Worm (Caenorhabditis elegans) whole organism, mixed stage, embryonic: ENCODE data around the gene T28F12.1.

ENCODE experiments used
- M03D4.4 ChIP-seq: sonication (generic microtip); optimal IDR thresholded peaks from 2 replicates; lab custom pipeline; 2017; ENCODE audit warnings: mild to moderate bottlenecking, missing genetic modification characterization, missing compliant biosample characterization
- bed-3 ChIP-seq: fragments of 200-800 bp; sonication (Bioruptor generic); optimal IDR thresholded peaks from 3 replicates; lab custom pipeline; 2018; ENCODE audit warnings: mild to moderate bottlenecking, missing genetic modification characterization, moderate library complexity, missing compliant biosample characterization
- blmp-1 ChIP-seq: fragments of 150-350 bp; optimal IDR thresholded peaks from 2 replicates; lab custom pipeline; 2014; ENCODE audit warnings: missing biosample characterization, missing genetic modification characterization
- ceh-39 ChIP-seq: fragments of 150-350 bp; optimal IDR thresholded peaks from 2 replicates; lab custom pipeline; 2014; ENCODE audit warnings: missing biosample characterization, missing genetic modification characterization
- ceh-43 ChIP-seq: fragments of 200-800 bp; sonication (Bioruptor generic); optimal IDR thresholded peaks from 2 replicates; lab custom pipeline; 2018; ENCODE audit warnings: mild to moderate bottlenecking, missing genetic modification characterization, moderate library complexity, missing compliant biosample characterization
- ceh-83 ChIP-seq: fragments of 200-800 bp; sonication (Bioruptor generic); optimal IDR thresholded peaks from 2 replicates; lab custom pipeline; 2018; ENCODE audit warnings: mild to moderate bottlenecking, missing genetic modification characterization, missing compliant biosample characterization
- ces-1 ChIP-seq: fragments of 150-350 bp; optimal IDR thresholded peaks from 2 replicates; lab custom pipeline; 2014; ENCODE audit warnings: missing biosample characterization, missing genetic modification reagents, missing genetic modification characterization
- drap-1 ChIP-seq: fragments of 200-800 bp; sonication (Bioruptor generic); optimal IDR thresholded peaks from 3 replicates; lab custom pipeline; 2018; ENCODE audit warnings: mild to moderate bottlenecking, missing genetic modification characterization, missing compliant biosample characterization
- elt-1 ChIP-seq: sonication (generic microtip); optimal IDR thresholded peaks from 2 replicates; lab custom pipeline; 2017; ENCODE audit warnings: missing genetic modification characterization, mild to moderate bottlenecking, missing compliant biosample characterization, antibody characterized with exemption, moderate library complexity, borderline replicate concordance; ENCODE audit not compliant: insufficient read depth
- elt-3 ChIP-seq: fragments of 150-350 bp; optimal IDR thresholded peaks from 2 replicates; lab custom pipeline; 2014; ENCODE audit warnings: missing biosample characterization, missing genetic modification characterization
- flh-1 ChIP-seq: fragments of 200-800 bp; sonication (Bioruptor generic); optimal IDR thresholded peaks from 2 replicates; lab custom pipeline; 2018; ENCODE audit warnings: mild to moderate bottlenecking, missing genetic modification characterization, moderate library complexity, missing compliant biosample characterization
- ham-2 ChIP-seq: fragments of 200-800 bp; sonication (Bioruptor generic); optimal IDR thresholded peaks from 2 replicates; lab custom pipeline; 2018; ENCODE audit warnings: mild to moderate bottlenecking, missing genetic modification characterization, missing compliant biosample characterization
- hlh-1 ChIP-seq: fragments of 150-350 bp; optimal IDR thresholded peaks from 2 replicates; lab custom pipeline; 2014; ENCODE audit warnings: missing biosample characterization, missing genetic modification reagents, missing genetic modification characterization
- lin-13 ChIP-seq: fragments of 150-350 bp; optimal IDR thresholded peaks from 2 replicates; lab custom pipeline; 2014; ENCODE audit warnings: missing biosample characterization, missing genetic modification characterization
- lin-32 ChIP-seq: fragments of 200-800 bp; sonication (Bioruptor generic); optimal IDR thresholded peaks from 2 replicates; lab custom pipeline; 2018; ENCODE audit warnings: mild to moderate bottlenecking, missing genetic modification characterization, missing compliant biosample characterization
- lsy-2 ChIP-seq: fragments of 150-350 bp; optimal IDR thresholded peaks from 2 replicates; lab custom pipeline; 2014; ENCODE audit warnings: missing biosample characterization, missing genetic modification characterization
- mab-5 ChIP-seq: fragments of 150-350 bp; optimal IDR thresholded peaks from 2 replicates; lab custom pipeline; 2014; ENCODE audit warnings: missing biosample characterization, missing genetic modification characterization
- mep-1 ChIP-seq: fragments of 150-350 bp; optimal IDR thresholded peaks from 2 replicates; lab custom pipeline; 2017; ENCODE audit warnings: missing biosample characterization, missing genetic modification reagents, missing genetic modification characterization, inconsistent platforms
- mls-2 ChIP-seq: sonication (generic microtip); optimal IDR thresholded peaks from 2 replicates; lab custom pipeline; 2016; ENCODE audit warnings: mild to moderate bottlenecking, missing genetic modification characterization, moderate library complexity, missing compliant biosample characterization
- nhr-2 ChIP-seq: fragments of 150-350 bp; optimal IDR thresholded peaks from 2 replicates; lab custom pipeline; 2014; ENCODE audit warnings: missing biosample characterization, missing genetic modification characterization
- nhr-237 ChIP-seq: fragments of 150-350 bp; optimal IDR thresholded peaks from 2 replicates; lab custom pipeline; 2014; ENCODE audit warnings: missing biosample characterization, missing genetic modification characterization
- nhr-76 ChIP-seq: sonication (generic microtip); optimal IDR thresholded peaks from 2 replicates; lab custom pipeline; 2017; ENCODE audit warnings: missing biosample characterization, missing genetic modification characterization
- pha-4 ChIP-seq: fragments of 150-350 bp; optimal IDR thresholded peaks from 2 replicates; lab custom pipeline; 2018; ENCODE audit warnings: missing biosample characterization, missing genetic modification reagents, missing genetic modification characterization
- sem-2 ChIP-seq: fragments of 200-800 bp; sonication (Bioruptor generic); optimal IDR thresholded peaks from 2 replicates; lab custom pipeline; 2018; ENCODE audit warnings: mild to moderate bottlenecking, missing genetic modification characterization, missing compliant biosample characterization
- snpc-4 ChIP-seq: fragments of 150-350 bp; optimal IDR thresholded peaks from 2 replicates; lab custom pipeline; 2014; ENCODE audit warnings: missing biosample characterization, missing genetic modification characterization
- sptf-1 ChIP-seq: sonication (generic microtip); optimal IDR thresholded peaks from 2 replicates; lab custom pipeline; 2017; ENCODE audit warnings: mild to moderate bottlenecking, missing genetic modification characterization, moderate library complexity, missing compliant biosample characterization
- tbx-8 ChIP-seq: fragments of 200-800 bp; sonication (Bioruptor generic); optimal IDR thresholded peaks from 2 replicates; lab custom pipeline; 2018; ENCODE audit warnings: mild to moderate bottlenecking, missing genetic modification characterization, moderate library complexity, missing compliant biosample characterization
- unc-120 ChIP-seq: sonication (generic microtip); optimal IDR thresholded peaks from 2 replicates; lab custom pipeline; 2017; ENCODE audit warnings: missing genetic modification characterization, missing compliant biosample characterization; ENCODE audit not compliant: poor library complexity, severe bottlenecking
- unc-39 ChIP-seq: fragments of 150-350 bp; optimal IDR thresholded peaks from 2 replicates; lab custom pipeline; 2014; ENCODE audit warnings: missing biosample characterization, missing genetic modification characterization
- unc-62 ChIP-seq: fragments of 150-350 bp; optimal IDR thresholded peaks from 2 replicates; lab custom pipeline; 2014; ENCODE audit warnings: missing biosample characterization, missing genetic modification reagents, missing genetic modification characterization
- zip-8 ChIP-seq: fragments of 150-350 bp; optimal IDR thresholded peaks from 2 replicates; lab custom pipeline; 2014; ENCODE audit warnings: missing biosample characterization, missing genetic modification characterization
- ztf-11 ChIP-seq: fragments of 150-350 bp; optimal IDR thresholded peaks from 2 replicates; lab custom pipeline; 2014; ENCODE audit warnings: missing biosample characterization, missing genetic modification characterization

T28F12.1 gene

ce11 chrV:4546854-4547253 lies 34.0 kb downstream of the T28F12.1 start:
- TF ChIP-seq elt-3 (tag; lab: Kevin White, UChicago) (no peak), bed-3 (GFP tag; lab: Kevin White, UChicago) (no peak), drap-1 (GFP tag; lab: Kevin White, UChicago) (no peak), lsy-2 (no peak), unc-62 (GFP tag; lab: Kevin White, UChicago) (no peak), nhr-76 (tag; lab: Kevin White, UChicago) (no peak), hlh-1 (tag; lab: Kevin White, UChicago) (no peak), ceh-43 (GFP tag; lab: Kevin White, UChicago) (no peak), nhr-237 (tag; lab: Kevin White, UChicago) (no peak), mep-1 (tag; lab: Kevin White, UChicago) (no peak), lin-13 (tag; lab: Kevin White, UChicago) (no peak), unc-39 (tag; lab: Kevin White, UChicago) (no peak), pha-4 (no peak), ceh-83 (GFP tag; lab: Kevin White, UChicago) (no peak)

DNA sequence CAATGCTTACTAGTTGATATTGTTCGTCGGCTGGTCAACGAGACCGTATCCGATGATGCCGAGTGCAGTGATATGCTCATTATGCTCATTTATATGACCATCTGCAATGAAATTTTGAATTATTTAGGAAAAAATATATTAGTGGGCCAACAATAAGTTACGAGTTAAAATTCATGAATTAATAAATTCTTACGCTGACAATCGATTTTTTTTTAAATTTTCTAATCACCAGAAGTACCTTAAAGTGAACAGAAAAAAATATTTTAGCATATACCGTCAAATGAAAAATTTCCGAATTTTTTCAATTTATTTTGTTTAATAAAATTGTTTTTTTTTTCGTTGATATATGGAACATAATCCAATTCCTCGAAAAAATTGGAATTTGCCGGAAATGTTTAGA lies 36.4 kb downstream of the T28F12.1 start, which contains the start of gene sos-1:
sos-1 (minus strand) TSS at position 101 of the 400 bp plus-strand sequence.
- TF ChIP-seq tbx-8 (GFP tag; lab: Kevin White, UChicago), result no peak
- no peak for TF ChIP-seq nhr-2 (tag; lab: Kevin White, UChicago)
- TF ChIP-seq zip-8 (tag; lab: Kevin White, UChicago), result no peak
- no peak for TF ChIP-seq nhr-76 (tag; lab: Kevin White, UChicago)
- no peak for TF ChIP-seq pha-4
- TF ChIP-seq unc-62 (GFP tag; lab: Kevin White, UChicago), result no peak
- TF ChIP-seq nhr-237 (tag; lab: Kevin White, UChicago), result no peak
- no peak for TF ChIP-seq mls-2 (tag; lab: Kevin White, UChicago)
- no peak for TF ChIP-seq ztf-11

DNA sequence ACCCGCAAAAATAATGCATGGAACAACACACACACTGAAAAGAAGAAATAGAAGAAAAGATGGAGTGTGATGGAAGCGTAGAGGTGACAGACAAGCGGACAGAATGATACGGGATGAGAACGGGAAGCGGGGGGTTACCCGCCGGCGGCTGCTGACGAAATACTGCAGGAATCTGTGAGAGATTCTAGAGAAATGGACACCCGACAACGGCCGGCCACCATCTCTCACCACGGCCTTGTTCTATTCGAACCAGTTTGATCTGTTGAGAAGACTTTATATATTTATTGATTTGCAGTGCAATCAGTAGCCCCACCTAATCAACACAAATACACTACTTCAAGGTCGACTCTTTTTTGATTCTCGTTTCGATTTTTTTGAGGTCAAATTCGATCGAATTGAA lies 37.6 kb downstream of the T28F12.1 start:
- TF ChIP-seq pha-4, result peak; percentile 16
- peak; percentile 67 for TF ChIP-seq nhr-2 (tag; lab: Kevin White, UChicago)
- no peak for TF ChIP-seq drap-1 (GFP tag; lab: Kevin White, UChicago)
- TF ChIP-seq ham-2 (GFP tag; lab: Kevin White, UChicago), result peak; percentile 87
- TF ChIP-seq nhr-237 (tag; lab: Kevin White, UChicago), result no peak
- TF ChIP-seq mab-5, result no peak
- no peak for TF ChIP-seq bed-3 (GFP tag; lab: Kevin White, UChicago)
- TF ChIP-seq elt-1 (tag; lab: Kevin White, UChicago), result peak; percentile 1
- no peak for TF ChIP-seq sem-2
- TF ChIP-seq ceh-43 (GFP tag; lab: Kevin White, UChicago), result no peak
- TF ChIP-seq blmp-1 (tag; lab: Kevin White, UChicago), result no peak
- TF ChIP-seq snpc-4 (tag; lab: Kevin White, UChicago), result no peak
- peak; percentile 52 for TF ChIP-seq unc-120 (tag; lab: Kevin White, UChicago)
- peak; percentile 43 for TF ChIP-seq hlh-1 (tag; lab: Kevin White, UChicago)
- TF ChIP-seq ceh-83 (GFP tag; lab: Kevin White, UChicago), result no peak
- no peak for TF ChIP-seq ceh-39 (tag; lab: Kevin White, UChicago)
- peak; percentile 28 for TF ChIP-seq elt-3 (tag; lab: Kevin White, UChicago)
- TF ChIP-seq ztf-11, result no peak
- TF ChIP-seq mep-1 (tag; lab: Kevin White, UChicago), result no peak
- TF ChIP-seq lin-32 (GFP tag; lab: Kevin White, UChicago), result no peak
- no peak for TF ChIP-seq ces-1 (GFP tag; lab: Kevin White, UChicago)
- no peak for TF ChIP-seq lsy-2
- peak; percentile 47 for TF ChIP-seq unc-62 (GFP tag; lab: Kevin White, UChicago)
- no peak for TF ChIP-seq flh-1 (GFP tag; lab: Kevin White, UChicago)
- no peak for TF ChIP-seq mls-2 (tag; lab: Kevin White, UChicago)
- TF ChIP-seq unc-39 (tag; lab: Kevin White, UChicago), result no peak
- TF ChIP-seq sptf-1, result no peak
- no peak for TF ChIP-seq M03D4.4 (tag; lab: Kevin White, UChicago)
- TF ChIP-seq nhr-76 (tag; lab: Kevin White, UChicago), result no peak

DNA sequence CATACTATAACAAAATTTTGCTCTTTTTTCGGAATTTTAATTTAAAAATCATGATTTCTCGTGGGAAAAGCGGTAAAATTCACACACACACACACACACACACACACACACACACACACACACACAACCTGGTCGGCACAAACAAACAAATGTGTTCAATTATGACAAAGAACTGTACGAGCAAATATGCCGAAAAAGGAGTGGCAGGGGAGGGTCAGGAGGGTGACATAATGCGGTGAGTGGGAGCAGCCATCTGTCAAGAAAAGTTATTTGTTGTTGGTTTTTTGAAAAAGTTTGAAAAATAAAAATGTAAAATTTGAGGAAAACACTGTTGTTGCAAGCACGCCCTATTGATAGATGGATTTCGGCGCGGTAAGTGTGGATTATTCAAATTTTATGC lies 39.1 kb downstream of the T28F12.1 start:
- TF ChIP-seq nhr-2 (tag; lab: Kevin White, UChicago) (peak; percentile 56), M03D4.4 (tag; lab: Kevin White, UChicago) (no peak)
